Worm (Caenorhabditis elegans) whole organism, mixed stage, embryonic: ENCODE results near the gene C38C6.3.

Experiments
- M03D4.4 ChIP-seq: sonication (generic microtip); optimal IDR thresholded peaks from 2 replicates; lab custom pipeline; 2017; ENCODE audit warnings: mild to moderate bottlenecking, missing genetic modification characterization, missing compliant biosample characterization
- blmp-1 ChIP-seq: fragments of 150-350 bp; optimal IDR thresholded peaks from 2 replicates; lab custom pipeline; 2014; ENCODE audit warnings: missing biosample characterization, missing genetic modification characterization
- ceh-39 ChIP-seq: fragments of 150-350 bp; optimal IDR thresholded peaks from 2 replicates; lab custom pipeline; 2014; ENCODE audit warnings: missing biosample characterization, missing genetic modification characterization
- ceh-43 ChIP-seq: fragments of 200-800 bp; sonication (Bioruptor generic); optimal IDR thresholded peaks from 2 replicates; lab custom pipeline; 2018; ENCODE audit warnings: mild to moderate bottlenecking, missing genetic modification characterization, moderate library complexity, missing compliant biosample characterization
- ceh-83 ChIP-seq: fragments of 200-800 bp; sonication (Bioruptor generic); optimal IDR thresholded peaks from 2 replicates; lab custom pipeline; 2018; ENCODE audit warnings: mild to moderate bottlenecking, missing genetic modification characterization, missing compliant biosample characterization
- ces-1 ChIP-seq: fragments of 150-350 bp; optimal IDR thresholded peaks from 2 replicates; lab custom pipeline; 2014; ENCODE audit warnings: missing biosample characterization, missing genetic modification reagents, missing genetic modification characterization
- cnd-1 ChIP-seq: fragments of 200-800 bp; sonication (Bioruptor generic); optimal IDR thresholded peaks from 2 replicates; lab custom pipeline; 2018; ENCODE audit warnings: mild to moderate bottlenecking, missing genetic modification characterization, missing compliant biosample characterization
- drap-1 ChIP-seq: fragments of 200-800 bp; sonication (Bioruptor generic); optimal IDR thresholded peaks from 3 replicates; lab custom pipeline; 2018; ENCODE audit warnings: mild to moderate bottlenecking, missing genetic modification characterization, missing compliant biosample characterization
- flh-1 ChIP-seq: fragments of 200-800 bp; sonication (Bioruptor generic); optimal IDR thresholded peaks from 2 replicates; lab custom pipeline; 2018; ENCODE audit warnings: mild to moderate bottlenecking, missing genetic modification characterization, moderate library complexity, missing compliant biosample characterization
- ham-2 ChIP-seq: fragments of 200-800 bp; sonication (Bioruptor generic); optimal IDR thresholded peaks from 2 replicates; lab custom pipeline; 2018; ENCODE audit warnings: mild to moderate bottlenecking, missing genetic modification characterization, missing compliant biosample characterization
- hlh-1 ChIP-seq: fragments of 150-350 bp; optimal IDR thresholded peaks from 2 replicates; lab custom pipeline; 2014; ENCODE audit warnings: missing biosample characterization, missing genetic modification reagents, missing genetic modification characterization
- lin-32 ChIP-seq: fragments of 200-800 bp; sonication (Bioruptor generic); optimal IDR thresholded peaks from 2 replicates; lab custom pipeline; 2018; ENCODE audit warnings: mild to moderate bottlenecking, missing genetic modification characterization, missing compliant biosample characterization
- mab-5 ChIP-seq: fragments of 150-350 bp; optimal IDR thresholded peaks from 2 replicates; lab custom pipeline; 2014; ENCODE audit warnings: missing biosample characterization, missing genetic modification characterization
- mep-1 ChIP-seq: fragments of 150-350 bp; optimal IDR thresholded peaks from 2 replicates; lab custom pipeline; 2017; ENCODE audit warnings: missing biosample characterization, missing genetic modification reagents, missing genetic modification characterization, inconsistent platforms
- mls-2 ChIP-seq: sonication (generic microtip); optimal IDR thresholded peaks from 2 replicates; lab custom pipeline; 2016; ENCODE audit warnings: mild to moderate bottlenecking, missing genetic modification characterization, moderate library complexity, missing compliant biosample characterization
- nhr-12 ChIP-seq: fragments of 150-350 bp; optimal IDR thresholded peaks from 2 replicates; lab custom pipeline; 2014; ENCODE audit warnings: missing biosample characterization, missing genetic modification characterization
- nhr-237 ChIP-seq: fragments of 150-350 bp; optimal IDR thresholded peaks from 2 replicates; lab custom pipeline; 2014; ENCODE audit warnings: missing biosample characterization, missing genetic modification characterization
- nhr-76 ChIP-seq: sonication (generic microtip); optimal IDR thresholded peaks from 2 replicates; lab custom pipeline; 2017; ENCODE audit warnings: missing biosample characterization, missing genetic modification characterization
- pha-4 ChIP-seq: fragments of 150-350 bp; optimal IDR thresholded peaks from 2 replicates; lab custom pipeline; 2018; ENCODE audit warnings: missing biosample characterization, missing genetic modification reagents, missing genetic modification characterization
- sem-2 ChIP-seq: fragments of 200-800 bp; sonication (Bioruptor generic); optimal IDR thresholded peaks from 2 replicates; lab custom pipeline; 2018; ENCODE audit warnings: mild to moderate bottlenecking, missing genetic modification characterization, missing compliant biosample characterization
- tbx-8 ChIP-seq: fragments of 200-800 bp; sonication (Bioruptor generic); optimal IDR thresholded peaks from 2 replicates; lab custom pipeline; 2018; ENCODE audit warnings: mild to moderate bottlenecking, missing genetic modification characterization, moderate library complexity, missing compliant biosample characterization
- unc-120 ChIP-seq: sonication (generic microtip); optimal IDR thresholded peaks from 2 replicates; lab custom pipeline; 2017; ENCODE audit warnings: missing genetic modification characterization, missing compliant biosample characterization; ENCODE audit not compliant: poor library complexity, severe bottlenecking
- unc-39 ChIP-seq: fragments of 150-350 bp; optimal IDR thresholded peaks from 2 replicates; lab custom pipeline; 2014; ENCODE audit warnings: missing biosample characterization, missing genetic modification characterization
- unc-62 ChIP-seq: fragments of 150-350 bp; optimal IDR thresholded peaks from 2 replicates; lab custom pipeline; 2014; ENCODE audit warnings: missing biosample characterization, missing genetic modification reagents, missing genetic modification characterization
- zip-8 ChIP-seq: fragments of 150-350 bp; optimal IDR thresholded peaks from 2 replicates; lab custom pipeline; 2014; ENCODE audit warnings: missing biosample characterization, missing genetic modification characterization
- ztf-11 ChIP-seq: fragments of 150-350 bp; optimal IDR thresholded peaks from 2 replicates; lab custom pipeline; 2014; ENCODE audit warnings: missing biosample characterization, missing genetic modification characterization

The C38C6.3 gene

ce11 chrII:14635895-14636294, 3.0 kb downstream of the C38C6.3 start:
- peak; percentile 8 for TF ChIP-seq cnd-1 (tag; lab: Kevin White, UChicago)
- TF ChIP-seq, all 35 proteins: peak for 1; not testable (repeated sequence) for 34

ce11 chrII:14636737-14637136, 3.8 kb downstream of the C38C6.3 start, which contains the start of gene sre-13:
Gene sre-13 (minus strand): TSS chrII:14636837.
- TF ChIP-seq nhr-12 (tag; lab: Kevin White, UChicago), result no peak
- TF ChIP-seq sem-2 (GFP tag; lab: Kevin White, UChicago), result no peak
- no peak for TF ChIP-seq zip-8 (tag; lab: Kevin White, UChicago)
- TF ChIP-seq nhr-76 (tag; lab: Kevin White, UChicago), result no peak

DNA sequence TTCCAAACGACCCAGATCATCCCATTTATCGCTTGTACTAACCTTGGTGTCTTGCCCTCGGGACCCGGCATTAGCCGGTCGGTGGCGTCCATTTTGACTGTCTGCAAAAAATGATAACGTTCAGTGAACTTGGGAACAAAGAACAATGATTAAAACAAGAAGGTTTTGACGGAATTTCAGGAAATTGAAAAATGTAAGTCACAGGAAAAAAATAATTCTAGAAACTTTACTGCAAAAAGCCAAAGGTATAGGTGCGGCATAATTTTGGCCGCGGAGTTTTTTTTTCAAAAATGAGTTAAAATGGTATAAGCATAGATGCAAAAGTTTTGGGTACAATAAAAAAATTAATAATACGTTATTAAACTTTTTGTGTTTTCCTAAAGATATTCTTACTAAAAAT, 11.1 kb downstream of the C38C6.3 start, which contains the start of gene atgp-2:
atgp-2 (minus strand) TSS at position 101 of the 400 bp plus-strand sequence.
- TF ChIP-seq pha-4 (tag; lab: Kevin White, UChicago) (no peak), ceh-83 (GFP tag; lab: Kevin White, UChicago) (no peak), blmp-1 (tag; lab: Kevin White, UChicago) (no peak), ztf-11 (no peak), lin-32 (GFP tag; lab: Kevin White, UChicago) (no peak), ces-1 (no peak), unc-39 (no peak), mab-5 (tag; lab: Kevin White, UChicago) (no peak)

ce11 chrII:14644465-14644864, 11.5 kb downstream of the C38C6.3 start:
- no peak for TF ChIP-seq lin-32 (GFP tag; lab: Kevin White, UChicago)
- TF ChIP-seq cnd-1 (tag; lab: Kevin White, UChicago), result no peak
- peak; percentile 87 for TF ChIP-seq ces-1
- TF ChIP-seq tbx-8 (GFP tag; lab: Kevin White, UChicago), result no peak
- no peak for TF ChIP-seq mep-1 (tag; lab: Kevin White, UChicago)
- TF ChIP-seq, all 35 proteins: peak for 1

DNA sequence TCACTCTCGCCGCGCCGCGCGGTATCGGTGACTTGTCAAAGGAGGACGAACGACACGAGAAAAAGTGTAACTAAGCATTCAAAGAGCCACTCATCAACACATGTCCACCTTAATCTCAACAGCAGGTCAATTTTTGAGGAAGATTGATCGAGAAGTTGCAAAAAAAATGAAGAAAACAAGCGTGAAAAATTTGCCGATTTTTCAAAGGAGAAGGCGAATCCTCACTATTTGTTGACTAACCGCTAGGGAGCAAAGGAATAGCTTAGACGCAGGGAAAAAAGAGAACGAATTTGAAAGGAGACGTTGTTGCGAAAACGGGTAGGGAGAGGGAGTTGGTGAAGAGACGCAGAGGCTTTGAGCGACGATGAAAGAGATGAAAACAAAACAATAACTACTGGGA, 12.4 kb downstream of the C38C6.3 start:
- no peak for TF ChIP-seq ceh-43
- no peak for TF ChIP-seq nhr-76 (tag; lab: Kevin White, UChicago)
- TF ChIP-seq unc-62, result peak; percentile 94
- peak; percentile 30 for TF ChIP-seq ham-2 (GFP tag; lab: Kevin White, UChicago)
- no peak for TF ChIP-seq zip-8 (tag; lab: Kevin White, UChicago)
- TF ChIP-seq mep-1 (tag; lab: Kevin White, UChicago), result peak; percentile 10
- TF ChIP-seq ceh-39 (tag; lab: Kevin White, UChicago), result no peak
- peak; percentile 54 for TF ChIP-seq hlh-1 (tag; lab: Kevin White, UChicago)
- TF ChIP-seq cnd-1 (tag; lab: Kevin White, UChicago), result no peak
- peak; percentile 33 for TF ChIP-seq unc-120
- TF ChIP-seq ces-1, result peak; percentile 50
- TF ChIP-seq, all 35 proteins: peak for 6

ce11 chrII:14647550-14647949, 14.6 kb downstream of the C38C6.3 start:
- TF ChIP-seq nhr-76 (tag; lab: Kevin White, UChicago), result no peak
- no peak for TF ChIP-seq ceh-39 (tag; lab: Kevin White, UChicago)
- TF ChIP-seq ham-2 (GFP tag; lab: Kevin White, UChicago), result no peak
- TF ChIP-seq mab-5 (tag; lab: Kevin White, UChicago), result no peak
- no peak for TF ChIP-seq drap-1 (GFP tag; lab: Kevin White, UChicago)
- TF ChIP-seq M03D4.4 (tag; lab: Kevin White, UChicago), result no peak
- no peak for TF ChIP-seq cnd-1 (tag; lab: Kevin White, UChicago)
- no peak for TF ChIP-seq nhr-237 (tag; lab: Kevin White, UChicago)
- no peak for TF ChIP-seq flh-1
- TF ChIP-seq nhr-12 (tag; lab: Kevin White, UChicago), result no peak
- no peak for TF ChIP-seq mep-1 (tag; lab: Kevin White, UChicago)
- TF ChIP-seq mls-2 (tag; lab: Kevin White, UChicago), result no peak
- TF ChIP-seq pha-4 (tag; lab: Kevin White, UChicago), result no peak
